Worm (Caenorhabditis elegans): ENCODE data around the gene rhr-2.

- TF ChIP-seq gmeb-2 (tag; optimal IDR thresholded peaks at IDR 0.05), result no peak
- no peak for TF ChIP-seq ceh-18 (tag; optimal IDR thresholded peaks at IDR 0.05)
- TF ChIP-seq hlh-15 (tag; optimal IDR thresholded peaks at IDR 0.05), result no peak
- no peak for TF ChIP-seq ttx-3 (tag; optimal IDR thresholded peaks at IDR 0.05)
- TF ChIP-seq fkh-10 (GFP tag; optimal IDR thresholded peaks at IDR 0.05), result no peak
- no peak for TF ChIP-seq ets-4 (tag; optimal IDR thresholded peaks at IDR 0.05)
- no peak for TF ChIP-seq mec-3 (tag; optimal IDR thresholded peaks at IDR 0.05; ENCODE audit: borderline replicate concordance)
Measured at ce11 chrV:11773934-11774333, 44.0 kb upstream of the rhr-2 start.
